Worm (Caenorhabditis elegans) whole organism, L4/young adult: Measurements from ENCODE around the gene frpr-1.

Experiments
- dao-5 ChIP-seq: sonication (generic microtip); optimal IDR thresholded peaks from 2 replicates; lab custom pipeline; 2016; ENCODE audit warnings: missing genotype, missing genetic modification characterization, moderate library complexity, missing compliant biosample characterization
- him-1 ChIP-seq: sonication (generic microtip); optimal IDR thresholded peaks from 2 replicates; lab custom pipeline; 2016; ENCODE audit warnings: missing genotype, missing genetic modification reagents, missing genetic modification characterization, missing compliant biosample characterization

DNA sequence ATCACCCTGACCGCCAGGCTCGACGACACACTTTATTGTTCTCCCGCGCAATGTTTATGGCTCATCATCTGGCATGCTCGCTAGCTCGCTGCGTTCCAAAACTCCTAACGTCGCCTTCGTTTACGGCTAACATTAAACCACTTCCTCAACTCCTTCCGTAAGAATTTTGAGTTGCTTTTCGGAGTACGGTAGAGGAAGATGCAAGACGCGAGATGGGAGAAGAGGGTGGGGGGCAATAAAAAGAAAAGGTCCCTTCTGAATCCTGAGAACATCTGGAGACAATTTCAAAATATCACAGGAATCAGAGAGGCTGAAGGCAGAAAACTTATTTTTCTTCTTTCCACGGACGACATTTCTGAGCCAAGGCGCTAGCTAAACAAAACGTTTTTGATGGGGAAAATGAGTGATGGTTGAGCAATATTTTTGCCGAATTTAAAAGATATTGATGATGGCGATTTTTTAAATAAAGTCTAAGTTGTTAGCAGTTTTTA, 11.6 kb downstream of the frpr-1 start:
- TF ChIP-seq dao-5 (tag; lab: Kevin White, UChicago) (no peak), him-1 (tag; lab: Kevin White, UChicago) (no peak)
